Fruit fly (Drosophila melanogaster) whole organism, prepupa: ENCODE data around the gene bero.

ENCODE experiments used
- Blimp-1 ChIP-seq: fragments of 200-800 bp; sonication (Bioruptor generic); optimal IDR thresholded peaks from 3 replicates; lab custom pipeline; 2017; ENCODE audit warnings: missing biosample characterization, missing genetic modification characterization, mild to moderate bottlenecking, moderate library complexity, missing genetic modification reagents
- CG10631 ChIP-seq: fragments of 200-800 bp; sonication (Bioruptor generic); optimal IDR thresholded peaks from 2 replicates; lab custom pipeline; 2016; ENCODE audit warnings: missing biosample characterization, missing genetic modification characterization
- CG10669 ChIP-seq: fragments of 200-800 bp; sonication (Bioruptor generic); optimal IDR thresholded peaks from 3 replicates; lab custom pipeline; 2018; ENCODE audit warnings: missing biosample characterization, mild to moderate bottlenecking, missing genetic modification characterization, moderate library complexity
- CG11294 ChIP-seq: fragments of 200-800 bp; sonication (Bioruptor generic); IDR thresholded peaks from 2 replicates; pipeline ENCODE4 v1.3.6; 2022; ENCODE audit warnings: missing biosample characterization, missing genetic modification characterization
- CG11762 ChIP-seq: fragments of 200-800 bp; sonication (Bioruptor generic); optimal IDR thresholded peaks from 3 replicates; lab custom pipeline; 2016; ENCODE audit warnings: missing biosample characterization, missing genetic modification characterization; ENCODE audit not compliant: insufficient read depth
- CG15336 ChIP-seq: fragments of 200-800 bp; sonication (Bioruptor generic); IDR thresholded peaks from 2 replicates; pipeline ENCODE4 v1.3.6; 2022; ENCODE audit warnings: missing biosample characterization, missing genetic modification characterization
- CG3032 ChIP-seq: fragments of 200-800 bp; optimal IDR thresholded peaks from 2 replicates; lab custom pipeline; 2019; ENCODE audit warnings: missing biosample characterization, mild to moderate bottlenecking, missing genetic modification characterization, moderate library complexity
- CG32006 ChIP-seq: fragments of 200-800 bp; sonication (Bioruptor generic); optimal IDR thresholded peaks from 3 replicates; lab custom pipeline; 2017; ENCODE audit warnings: missing biosample characterization, mild to moderate bottlenecking, missing genetic modification characterization
- CG34406 ChIP-seq: fragments of 200-800 bp; sonication (Bioruptor generic); optimal IDR thresholded peaks from 3 replicates; lab custom pipeline; 2016; ENCODE audit warnings: missing biosample characterization, missing genetic modification characterization
- CG3919 ChIP-seq: fragments of 200-800 bp; sonication (Bioruptor generic); optimal IDR thresholded peaks from 3 replicates; lab custom pipeline; 2016; ENCODE audit warnings: missing biosample characterization, missing genetic modification characterization
- CG4318 ChIP-seq: fragments of 200-800 bp; sonication (Bioruptor generic); optimal IDR thresholded peaks from 3 replicates; lab custom pipeline; 2017; ENCODE audit warnings: missing biosample characterization, mild to moderate bottlenecking, missing genetic modification characterization
- CG6163 ChIP-seq: fragments of 200-800 bp; sonication (Bioruptor generic); IDR thresholded peaks from 3 replicates; pipeline ENCODE4 v1.3.6; 2022; ENCODE audit warnings: missing biosample characterization, missing genetic modification characterization
- CG6276 ChIP-seq: fragments of 200-800 bp; sonication (Bioruptor generic); optimal IDR thresholded peaks from 2 replicates; lab custom pipeline; 2017; ENCODE audit warnings: missing biosample characterization, mild to moderate bottlenecking, missing genetic modification characterization
- CG6792 ChIP-seq: fragments of 200-800 bp; sonication (Bioruptor generic); optimal IDR thresholded peaks from 3 replicates; lab custom pipeline; 2016; ENCODE audit warnings: missing biosample characterization, missing genetic modification characterization
- CG6808 ChIP-seq: fragments of 200-800 bp; sonication (Bioruptor generic); optimal IDR thresholded peaks from 3 replicates; lab custom pipeline; 2017; ENCODE audit warnings: missing biosample characterization, missing genetic modification characterization, mild to moderate bottlenecking, moderate library complexity, missing genetic modification reagents
- CG6854 ChIP-seq: fragments of 200-800 bp; sonication (Bioruptor generic); optimal IDR thresholded peaks from 2 replicates; lab custom pipeline; 2017; ENCODE audit warnings: missing biosample characterization, mild to moderate bottlenecking, missing genetic modification characterization
- CG7368 ChIP-seq: fragments of 200-800 bp; sonication (Bioruptor generic); optimal IDR thresholded peaks from 3 replicates; lab custom pipeline; 2016; ENCODE audit warnings: missing biosample characterization, missing genetic modification characterization
- CG8119 ChIP-seq: fragments of 200-800 bp; sonication (Bioruptor generic); IDR thresholded peaks from 3 replicates; pipeline ENCODE4 v1.3.6; 2022; ENCODE audit warnings: missing biosample characterization, missing genetic modification characterization
- CG8632 ChIP-seq: fragments of 200-800 bp; sonication (Bioruptor generic); optimal IDR thresholded peaks from 3 replicates; lab custom pipeline; 2016; ENCODE audit warnings: missing biosample characterization, missing genetic modification characterization
- CG9139 ChIP-seq: fragments of 200-800 bp; sonication (Bioruptor generic); optimal IDR thresholded peaks from 3 replicates; lab custom pipeline; 2017; ENCODE audit warnings: missing biosample characterization, mild to moderate bottlenecking, missing genetic modification characterization
- Eip75B ChIP-seq: fragments of 200-800 bp; sonication (Bioruptor generic); optimal IDR thresholded peaks from 3 replicates; lab custom pipeline; 2016; ENCODE audit warnings: missing biosample characterization, missing genetic modification characterization
- Eip78C ChIP-seq: fragments of 200-800 bp; sonication (Bioruptor generic); peaks from one replicate; lab custom pipeline; 2016; ENCODE audit warnings: missing biosample characterization, missing genetic modification characterization
- Ets96B ChIP-seq: fragments of 200-800 bp; optimal IDR thresholded peaks from 2 replicates; lab custom pipeline; 2019; ENCODE audit warnings: missing biosample characterization, mild to moderate bottlenecking, missing genetic modification characterization, moderate library complexity
- Gug ChIP-seq: fragments of 200-800 bp; sonication (Bioruptor generic); IDR thresholded peaks from 2 replicates; pipeline ENCODE4 v1.3.6; 2022; ENCODE audit warnings: missing biosample characterization, missing genetic modification characterization
- Hr39 ChIP-seq: fragments of 200-800 bp; sonication (Bioruptor generic); optimal IDR thresholded peaks from 2 replicates; lab custom pipeline; 2016; ENCODE audit warnings: missing biosample characterization, missing genetic modification characterization
- Hr4 ChIP-seq: fragments of 200-800 bp; sonication (Bioruptor generic); optimal IDR thresholded peaks from 3 replicates; lab custom pipeline; 2016; ENCODE audit warnings: missing biosample characterization, missing genetic modification characterization
- Lpt ChIP-seq: fragments of 200-800 bp; sonication (Bioruptor generic); optimal IDR thresholded peaks from 3 replicates; lab custom pipeline; 2016; ENCODE audit warnings: missing biosample characterization, missing genetic modification characterization
- OdsH ChIP-seq: fragments of 200-800 bp; sonication (Bioruptor generic); optimal IDR thresholded peaks from 3 replicates; lab custom pipeline; 2016; ENCODE audit warnings: missing biosample characterization, missing genetic modification characterization
- Smox ChIP-seq: fragments of 200-800 bp; sonication (Bioruptor generic); optimal IDR thresholded peaks from 3 replicates; lab custom pipeline; 2016; ENCODE audit warnings: missing biosample characterization, missing genetic modification characterization
- Sox14 ChIP-seq: fragments of 200-800 bp; sonication (Bioruptor generic); optimal IDR thresholded peaks from 3 replicates; lab custom pipeline; 2016; ENCODE audit warnings: missing biosample characterization, missing genetic modification characterization
- achi ChIP-seq: fragments of 200-800 bp; sonication (Bioruptor generic); optimal IDR thresholded peaks from 3 replicates; lab custom pipeline; 2016; ENCODE audit warnings: missing biosample characterization, missing genetic modification characterization
- acj6 ChIP-seq: fragments of 200-800 bp; sonication (Bioruptor generic); optimal IDR thresholded peaks from 3 replicates; lab custom pipeline; 2016; ENCODE audit warnings: missing biosample characterization, missing genetic modification characterization
- cyc ChIP-seq: fragments of 200-800 bp; sonication (Bioruptor generic); optimal IDR thresholded peaks from 3 replicates; lab custom pipeline; 2016; ENCODE audit warnings: missing biosample characterization, missing genetic modification characterization
- dac ChIP-seq: fragments of 200-800 bp; sonication (Bioruptor generic); optimal IDR thresholded peaks from 2 replicates; lab custom pipeline; 2017; ENCODE audit warnings: missing biosample characterization, mild to moderate bottlenecking, missing genetic modification characterization
- dsx ChIP-seq: fragments of 200-800 bp; optimal IDR thresholded peaks from 3 replicates; lab custom pipeline; 2019; ENCODE audit warnings: missing biosample characterization, mild to moderate bottlenecking, missing genetic modification characterization, moderate library complexity; ENCODE audit not compliant: poor library complexity, severe bottlenecking
- eg ChIP-seq: fragments of 200-800 bp; sonication (Bioruptor generic); IDR thresholded peaks from 3 replicates; pipeline ENCODE4 v1.3.6; 2022; ENCODE audit warnings: missing biosample characterization, missing genetic modification characterization
- esn ChIP-seq: fragments of 200-800 bp; sonication (Bioruptor generic); optimal IDR thresholded peaks from 2 replicates; lab custom pipeline; 2016; ENCODE audit warnings: missing biosample characterization, mild to moderate bottlenecking, missing genetic modification characterization, moderate library complexity
- fd59A ChIP-seq: fragments of 200-800 bp; sonication (Bioruptor generic); optimal IDR thresholded peaks from 2 replicates; lab custom pipeline; 2017; ENCODE audit warnings: missing biosample characterization, mild to moderate bottlenecking, missing genetic modification characterization, missing genetic modification reagents
- fkh ChIP-seq: fragments of 200-800 bp; sonication (Bioruptor generic); optimal IDR thresholded peaks from 3 replicates; lab custom pipeline; 2017; ENCODE audit warnings: missing biosample characterization, mild to moderate bottlenecking, missing genetic modification characterization, moderate library complexity
- pdm3 ChIP-seq: fragments of 200-800 bp; sonication (Bioruptor generic); optimal IDR thresholded peaks from 3 replicates; lab custom pipeline; 2016; ENCODE audit warnings: missing biosample characterization, missing genetic modification characterization
- salr ChIP-seq, 2 experiments: fragments of 200-800 bp; sonication (Bioruptor generic); optimal IDR thresholded peaks; 3 replicates each; lab custom pipeline; 2016 to 2018; ENCODE audit warnings: missing biosample characterization in 2 of 2, missing genetic modification characterization in 2 of 2, mild to moderate bottlenecking in 1 of 2
- spab ChIP-seq: fragments of 200-800 bp; sonication (Bioruptor generic); optimal IDR thresholded peaks from 2 replicates; lab custom pipeline; 2017; ENCODE audit warnings: missing biosample characterization, mild to moderate bottlenecking, missing genetic modification characterization, missing genetic modification reagents
- ss ChIP-seq, 2 experiments: fragments of 200-800 bp; sonication (Bioruptor generic); optimal IDR thresholded peaks; 2 replicates in 1 of 2; 3 replicates in 1 of 2; lab custom pipeline; 2017 to 2018; ENCODE audit warnings: mild to moderate bottlenecking in 2 of 2, missing biosample characterization in 2 of 2, missing genetic modification characterization in 2 of 2, moderate library complexity in 1 of 2
- topi ChIP-seq: fragments of 200-800 bp; sonication (Bioruptor generic); optimal IDR thresholded peaks from 3 replicates; lab custom pipeline; 2016; ENCODE audit warnings: missing biosample characterization, missing genetic modification characterization
- vri ChIP-seq: fragments of 200-800 bp; sonication (Bioruptor generic); optimal IDR thresholded peaks from 3 replicates; lab custom pipeline; 2016; ENCODE audit warnings: missing biosample characterization, mild to moderate bottlenecking, missing genetic modification characterization

bero gene

DNA sequence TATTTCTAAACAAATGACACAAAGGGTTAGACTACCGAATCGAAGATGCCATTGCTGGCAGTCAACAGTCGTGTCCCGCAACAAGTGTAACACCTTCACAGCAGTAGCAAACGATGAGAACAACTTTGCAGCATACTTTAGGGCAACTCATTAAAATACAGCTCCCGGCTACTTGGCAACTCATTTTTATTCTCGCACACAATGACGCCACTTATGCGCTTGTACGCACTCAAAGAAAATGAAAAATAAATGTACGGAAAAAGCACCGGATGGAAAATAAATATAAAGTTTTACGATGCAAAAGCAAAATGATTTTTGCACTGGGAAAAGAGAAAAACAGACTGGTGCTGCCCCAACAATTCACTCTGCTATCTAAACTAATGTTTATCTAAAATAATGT lies 32.7 kb downstream of the bero start:
- TF ChIP-seq topi (GFP tag; lab: Kevin White, UChicago) = no peak
- TF ChIP-seq cyc (GFP tag; lab: Kevin White, UChicago) = no peak
- peak; percentile 23 for TF ChIP-seq pdm3 (GFP tag; lab: Kevin White, UChicago)
- TF ChIP-seq dac (GFP tag; lab: Kevin White, UChicago) = no peak
- TF ChIP-seq ss (GFP tag; optimal IDR thresholded peaks at IDR 0.05; lab: Kevin White, UChicago) = peak in 1 of 2 experiments; percentile 26
- TF ChIP-seq CG32006 (GFP tag; lab: Kevin White, UChicago) = peak; percentile 27
- TF ChIP-seq CG8119 (GFP tag; lab: Robert Waterston, UW) = peak; percentile 38; the same call in 1 of the 3 replicates
- TF ChIP-seq Gug (GFP tag; lab: Robert Waterston, UW) = no peak
- no peak for TF ChIP-seq CG7368 (GFP tag; lab: Kevin White, UChicago)
- TF ChIP-seq Smox (GFP tag; lab: Kevin White, UChicago) = no peak
- TF ChIP-seq CG9139 (GFP tag; lab: Kevin White, UChicago) = no peak
- TF ChIP-seq CG11294 (GFP tag; lab: Robert Waterston, UW) = no peak
- peak; percentile 57 for TF ChIP-seq CG6163
- TF ChIP-seq Eip75B = no peak
- TF ChIP-seq Hr4 (GFP tag; lab: Kevin White, UChicago) = peak; percentile 23
- TF ChIP-seq CG3032 (tag; lab: Kevin White, UChicago) = peak; percentile 9
- peak; percentile 75; the same call in 2 of the 3 replicates for TF ChIP-seq eg
- no peak for TF ChIP-seq CG6854 (GFP tag; lab: Kevin White, UChicago)
- TF ChIP-seq Sox14 (GFP tag; lab: Kevin White, UChicago) = peak; percentile 35
- peak; percentile 8 for TF ChIP-seq vri (GFP tag; lab: Kevin White, UChicago)
- TF ChIP-seq achi (GFP tag; lab: Kevin White, UChicago) = peak; percentile 15
- peak; percentile 29 for TF ChIP-seq CG3919 (GFP tag; lab: Kevin White, UChicago)
- TF ChIP-seq esn (GFP tag; lab: Kevin White, UChicago) = no peak
- no peak for TF ChIP-seq spab (GFP tag; lab: Kevin White, UChicago)
- TF ChIP-seq Hr39 (GFP tag; lab: Kevin White, UChicago) = no peak
- peak; percentile 55 for TF ChIP-seq fkh (GFP tag; lab: Kevin White, UChicago)
- TF ChIP-seq CG15336 (GFP tag; lab: Robert Waterston, UW) = peak; percentile 41; the same call in 1 of the 2 replicates
- peak; percentile 35 for TF ChIP-seq CG6276 (GFP tag; lab: Kevin White, UChicago)
- peak; percentile 1 for TF ChIP-seq CG10669
- peak; percentile 64 for TF ChIP-seq Eip78C
- peak; percentile 7 for TF ChIP-seq acj6 (GFP tag; lab: Kevin White, UChicago)
- no peak for TF ChIP-seq CG34406
- peak in 1 of 2 experiments; percentile 30 for TF ChIP-seq salr (GFP tag; optimal IDR thresholded peaks at IDR 0.05; lab: Kevin White, UChicago)
- peak; percentile 41 for TF ChIP-seq Lpt (GFP tag; lab: Kevin White, UChicago)
- TF ChIP-seq fd59A (GFP tag; lab: Kevin White, UChicago) = no peak
- TF ChIP-seq OdsH (GFP tag; lab: Kevin White, UChicago) = peak; percentile 33
- no peak for TF ChIP-seq Blimp-1 (GFP tag; lab: Kevin White, UChicago)
- no peak for TF ChIP-seq CG4318
- TF ChIP-seq Ets96B (tag; lab: Kevin White, UChicago) = no peak
- no peak for TF ChIP-seq CG8632 (GFP tag; lab: Kevin White, UChicago)
- TF ChIP-seq CG6808 (GFP tag; lab: Kevin White, UChicago) = no peak
- TF ChIP-seq CG11762 (GFP tag; lab: Kevin White, UChicago) = no peak
- TF ChIP-seq CG6792 = no peak
- no peak for TF ChIP-seq CG10631 (GFP tag; lab: Kevin White, UChicago)
- peak; percentile 49 for TF ChIP-seq dsx (GFP tag; lab: Kevin White, UChicago)
